Fruit fly (Drosophila melanogaster): ENCODE results near the gene CG43867.

DNA sequence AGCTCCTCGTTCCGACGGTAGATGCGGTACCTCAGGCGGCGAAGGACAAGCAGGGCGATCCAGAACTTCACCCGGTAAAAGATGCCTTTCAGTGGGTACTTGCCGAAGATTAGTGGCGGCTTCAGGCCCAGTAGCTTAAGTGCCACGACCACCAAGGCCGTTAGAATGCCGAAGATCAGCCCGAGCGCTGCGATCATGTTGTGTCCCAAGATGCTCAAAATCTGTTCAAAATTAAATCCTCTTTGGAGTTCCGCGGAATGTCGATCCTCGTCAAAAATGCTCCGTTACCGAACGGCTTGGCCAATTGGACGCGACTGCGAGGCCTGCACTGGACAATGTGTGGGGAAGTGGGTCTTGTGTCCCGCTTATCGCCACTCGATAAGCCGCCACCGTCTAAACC lies 4.4 kb upstream of the CG43867 start, which contains the start of the genes CG32815 and CG3706:
- TF ChIP-seq Sin3A (optimal IDR thresholded peaks at IDR 0.05) (no peak), psq (optimal IDR thresholded peaks at IDR 0.05) (no peak), h (optimal IDR thresholded peaks at IDR 0.05) (no peak), insv (optimal IDR thresholded peaks at IDR 0.05) (no peak), ttk (optimal IDR thresholded peaks at IDR 0.05) (no peak)
